Fruit fly (Drosophila melanogaster) whole organism, pupa: Measurements from ENCODE around the gene CG4238.

Experiments
- CG10348 ChIP-seq: fragments of 200-800 bp; sonication (Bioruptor generic); IDR thresholded peaks from 2 replicates; pipeline ENCODE4 v1.3.6; 2022; ENCODE audit warnings: missing biosample characterization, missing genetic modification characterization
- CG17806 ChIP-seq: fragments of 200-800 bp; sonication (Bioruptor generic); optimal IDR thresholded peaks from 2 replicates; lab custom pipeline; 2018; ENCODE audit warnings: missing biosample characterization, mild to moderate bottlenecking, missing genetic modification characterization, moderate library complexity
- CG32121 ChIP-seq: fragments of 200-800 bp; sonication (Bioruptor generic); IDR thresholded peaks from 2 replicates; pipeline ENCODE4 v1.3.6; 2022; ENCODE audit warnings: missing biosample characterization, missing genetic modification characterization
- CG4496 ChIP-seq: fragments of 200-800 bp; sonication (Bioruptor generic); IDR thresholded peaks from 3 replicates; pipeline ENCODE4 v1.3.6; 2022; ENCODE audit warnings: missing biosample characterization, missing genetic modification characterization
- CG8159 ChIP-seq: fragments of 200-800 bp; sonication (Bioruptor generic); optimal IDR thresholded peaks from 3 replicates; lab custom pipeline; 2018; ENCODE audit warnings: missing biosample characterization, mild to moderate bottlenecking, missing genetic modification characterization, moderate library complexity
- CG9948 ChIP-seq: fragments of 200-800 bp; sonication (Bioruptor generic); optimal IDR thresholded peaks from 2 replicates; lab custom pipeline; 2018; ENCODE audit warnings: missing biosample characterization, mild to moderate bottlenecking, missing genetic modification characterization, moderate library complexity
- D1 ChIP-seq: fragments of 200-800 bp; sonication (Bioruptor generic); optimal IDR thresholded peaks from 2 replicates; lab custom pipeline; 2018; ENCODE audit warnings: missing biosample characterization, mild to moderate bottlenecking, missing genetic modification characterization, moderate library complexity
- Pif1A ChIP-seq: fragments of 200-800 bp; sonication (Bioruptor generic); optimal IDR thresholded peaks from 3 replicates; lab custom pipeline; 2016; ENCODE audit warnings: missing biosample characterization, missing genetic modification characterization
- Pif1B ChIP-seq: fragments of 200-800 bp; sonication (Bioruptor generic); optimal IDR thresholded peaks from 3 replicates; lab custom pipeline; 2016; ENCODE audit warnings: missing biosample characterization, missing genetic modification characterization
- fd96Ca ChIP-seq: fragments of 200-800 bp; sonication (Bioruptor generic); IDR thresholded peaks from 3 replicates; pipeline ENCODE4 v1.3.6; 2022; ENCODE audit warnings: missing biosample characterization, missing genetic modification characterization
- gl ChIP-seq: fragments of 200-800 bp; sonication (Bioruptor generic); optimal IDR thresholded peaks from 2 replicates; lab custom pipeline; 2018; ENCODE audit warnings: missing biosample characterization, mild to moderate bottlenecking, missing genetic modification characterization
- rn ChIP-seq: fragments of 200-800 bp; sonication (Bioruptor generic); IDR thresholded peaks from 2 replicates; pipeline ENCODE4 v1.3.6; 2022; ENCODE audit warnings: missing biosample characterization, missing genetic modification characterization

DNA sequence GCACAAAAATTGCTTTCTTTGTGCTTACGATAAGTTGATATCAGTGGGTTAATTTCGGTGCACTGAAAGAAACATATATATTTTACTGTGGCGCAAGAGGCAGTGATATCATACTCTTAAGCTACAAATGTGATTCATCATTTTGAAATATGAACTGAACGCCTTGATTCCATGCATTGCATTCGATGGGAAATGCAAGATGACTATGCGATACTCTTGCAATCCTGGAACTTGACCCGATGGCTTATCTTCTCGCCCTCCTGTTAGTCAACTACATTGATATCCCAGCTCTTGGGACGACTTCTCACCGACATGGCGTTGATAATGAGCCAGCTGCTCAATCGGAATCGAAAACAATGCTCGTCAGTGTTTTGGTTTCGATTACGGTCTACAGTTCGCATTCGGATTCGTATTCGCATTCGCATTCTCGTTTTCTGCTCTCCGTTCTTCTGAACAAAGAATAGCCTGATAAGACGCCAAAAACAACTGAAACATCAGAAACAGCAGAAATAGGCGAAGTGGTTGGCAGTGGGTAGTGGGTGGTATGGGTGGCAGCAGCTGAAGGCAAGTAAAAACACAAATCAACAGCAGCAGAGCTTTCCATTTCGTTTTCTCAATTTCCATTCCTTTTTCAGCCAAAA, 20.3 kb upstream of the CG4238 start:
- TF ChIP-seq Pif1B (no peak), rn (no peak), CG9948 (tag; lab: Kevin White, UChicago) (no peak), CG10348 (no peak), CG8159 (tag; lab: Kevin White, UChicago) (no peak), gl (no peak), CG32121 (GFP tag; lab: Robert Waterston, UW) (no peak), CG17806 (tag; lab: Kevin White, UChicago) (no peak), D1 (no peak), CG4496 (GFP tag; lab: Robert Waterston, UW) (no peak), fd96Ca (no peak), Pif1A (GFP tag; lab: Kevin White, UChicago) (no peak)
